Worm (Caenorhabditis elegans): ENCODE results near the gene mrpl-49.

ce11 chrV:12747856-12748255 is 19.4 kb downstream of the mrpl-49 start, which contains the start of gene C15C8.5:
- TF ChIP-seq dao-5 (tag; optimal IDR thresholded peaks at IDR 0.05) (no peak), him-1 (tag; optimal IDR thresholded peaks at IDR 0.05) (no peak)

Measured in whole organism, L4/young adult.